Fruit fly (Drosophila melanogaster): Measurements from ENCODE around the gene Elp4.
A peak's percentile ranks its signal among the peaks of the same experiment; 100 is the strongest.

Gene Elp4

DNA sequence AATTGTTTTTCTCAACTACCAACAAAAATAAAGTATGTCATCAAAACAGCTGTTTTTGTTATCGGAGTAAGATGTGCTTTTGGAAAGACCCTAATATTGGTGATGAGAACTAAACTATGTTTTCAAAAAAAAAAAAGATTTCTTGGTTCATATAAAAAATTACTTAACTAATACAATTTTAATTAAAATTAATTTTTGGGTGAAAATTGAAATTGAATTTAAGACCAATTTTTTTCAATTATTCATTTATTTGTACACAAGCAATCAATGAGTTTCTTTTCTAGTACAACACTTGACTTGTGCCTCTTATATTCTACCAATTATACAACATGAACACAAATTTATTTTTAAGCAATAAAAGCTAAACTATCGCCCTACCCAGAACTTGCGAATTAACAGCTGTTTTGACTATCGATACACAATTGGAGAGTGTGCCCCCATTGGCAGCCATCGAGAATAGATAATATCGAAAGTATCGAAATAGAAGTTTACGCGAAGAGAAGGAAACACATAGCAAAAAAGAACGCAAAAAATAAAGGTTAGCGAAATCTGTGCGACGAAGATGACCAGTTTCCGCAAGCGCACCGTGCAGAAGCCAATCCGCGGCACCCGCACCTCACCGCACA lies at the start of gene Elp4, which contains the start of gene Vps52:
Gene Elp4, plus strand, starts transcription at position 292 of the 626 bp plus-strand sequence.
Gene Vps52, minus strand, starts transcription at position 51 of the 626 bp plus-strand sequence.
- TF ChIP-seq noc (tag; optimal IDR thresholded peaks at IDR 0.05), result peak; percentile 75

DNA sequence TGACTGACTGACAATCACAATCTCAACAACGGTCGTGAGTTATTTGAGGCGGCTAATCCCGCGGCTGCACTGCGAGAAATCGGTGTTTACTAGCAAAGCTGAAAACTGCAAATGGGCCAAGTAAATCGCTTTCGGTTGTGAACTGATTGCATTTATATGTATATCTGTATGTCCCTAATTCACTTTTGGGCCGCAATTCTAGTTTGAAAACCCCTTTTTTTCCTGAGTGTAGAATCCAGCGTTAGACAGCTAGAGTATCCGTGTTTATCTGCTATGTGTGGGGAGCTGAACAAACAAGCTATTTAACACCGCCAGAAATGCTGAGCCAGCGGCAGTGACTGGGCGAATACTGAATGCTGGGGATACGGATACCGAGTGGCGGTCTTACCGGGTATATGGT lies 47.2 kb upstream of the Elp4 start:
- peak; percentile 48 for TF ChIP-seq noc (tag; optimal IDR thresholded peaks at IDR 0.05)

dm6 chr2L:5478273-5478672 lies 45.7 kb upstream of the Elp4 start:
- no peak for TF ChIP-seq noc (tag; optimal IDR thresholded peaks at IDR 0.05)

DNA sequence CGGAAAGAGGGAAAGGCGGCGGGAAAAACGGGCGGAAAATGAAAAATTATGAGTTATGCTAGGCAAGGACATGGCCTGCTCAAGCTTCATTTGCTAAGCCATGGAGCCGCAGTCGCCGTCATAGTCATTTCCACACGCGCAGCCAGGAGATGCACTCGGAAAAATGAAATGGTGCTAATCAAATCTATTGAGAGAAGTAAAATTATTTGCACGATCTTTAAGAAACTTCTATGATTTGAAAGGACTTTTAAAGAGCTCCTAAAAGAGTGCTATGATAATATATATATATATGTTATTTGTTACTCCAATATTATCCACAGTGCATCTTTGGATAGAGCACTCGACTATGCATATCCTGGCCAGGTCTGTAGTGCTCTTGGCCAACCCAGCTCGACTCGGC lies 44.8 kb upstream of the Elp4 start:
- no peak for TF ChIP-seq noc (tag; optimal IDR thresholded peaks at IDR 0.05)

- TF ChIP-seq noc (tag; optimal IDR thresholded peaks at IDR 0.05), result no peak
Observed at dm6 chr2L:5479971-5480370, 44.0 kb upstream of the Elp4 start.

DNA sequence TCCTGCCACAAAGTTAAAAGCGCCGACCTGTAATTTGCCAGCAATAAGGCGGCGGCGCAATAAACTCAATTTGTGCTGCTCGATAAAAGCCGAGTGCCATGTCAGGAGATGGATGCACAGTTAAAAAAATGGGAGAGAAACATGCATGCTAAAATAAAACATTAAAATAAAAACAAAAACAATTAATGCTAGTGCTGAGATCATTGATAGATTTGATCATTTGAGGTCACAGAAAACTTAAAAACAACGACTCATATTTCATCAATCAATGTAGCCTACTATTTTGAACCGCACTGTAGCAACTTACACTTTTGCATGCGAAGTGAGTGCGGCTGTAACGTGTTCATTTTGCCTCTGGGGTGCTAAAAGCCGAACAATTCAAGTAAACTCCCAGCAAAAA lies 40.8 kb upstream of the Elp4 start:
- TF ChIP-seq noc (tag; optimal IDR thresholded peaks at IDR 0.05), result no peak

DNA sequence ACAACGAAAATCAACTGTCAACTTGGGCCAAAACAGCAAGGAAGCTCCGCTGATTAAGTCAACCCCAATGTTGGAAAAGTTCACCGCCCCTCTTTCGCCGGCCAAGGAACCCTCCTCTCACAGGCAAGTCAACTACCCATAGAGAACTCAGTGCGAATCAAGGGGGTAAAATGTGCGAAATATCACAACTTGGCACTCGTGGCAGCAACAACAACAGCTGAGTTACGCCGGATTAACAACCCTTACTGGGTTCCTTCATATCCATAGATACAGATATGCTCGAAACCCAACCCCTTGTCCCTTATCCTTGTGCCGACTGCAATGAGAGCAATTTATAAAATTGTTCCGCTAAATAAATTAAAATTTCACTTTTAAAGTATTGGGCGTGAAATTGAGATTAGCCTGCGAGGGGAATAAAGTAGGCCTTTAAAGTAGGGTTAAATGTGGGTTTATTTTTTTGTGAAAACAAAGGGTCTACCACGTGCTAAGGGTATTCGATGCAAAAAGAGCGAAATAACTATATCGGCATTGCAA lies 34.8 kb upstream of the Elp4 start:
- TF ChIP-seq noc (tag; optimal IDR thresholded peaks at IDR 0.05), result no peak

- TF ChIP-seq noc (tag; optimal IDR thresholded peaks at IDR 0.05), result no peak
Observed at dm6 chr2L:5489757-5490359, 34.1 kb upstream of the Elp4 start.

- TF ChIP-seq noc (tag; optimal IDR thresholded peaks at IDR 0.05), result no peak
Observed at dm6 chr2L:5491220-5491619, 32.7 kb upstream of the Elp4 start.

DNA sequence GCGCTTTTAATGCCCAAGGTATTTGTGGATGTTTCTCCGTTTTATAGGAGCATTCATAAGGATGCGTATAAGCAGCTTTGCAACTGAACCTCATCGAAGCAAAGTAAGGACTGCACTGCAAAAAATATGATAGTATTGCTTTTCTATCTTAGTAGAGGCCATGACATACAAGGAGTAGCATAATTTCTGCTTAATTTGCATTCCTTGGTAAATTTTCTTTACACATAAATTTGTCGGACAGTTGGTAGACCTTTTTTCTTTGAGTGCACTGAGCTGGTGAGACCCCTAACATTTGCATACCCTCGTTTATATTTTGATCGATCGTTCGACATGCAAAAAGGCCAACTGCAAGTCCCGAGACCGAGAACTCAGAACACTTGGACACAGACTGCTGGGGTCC lies 31.0 kb upstream of the Elp4 start:
- TF ChIP-seq noc (tag; optimal IDR thresholded peaks at IDR 0.05), result no peak

dm6 chr2L:5493907-5494404 lies 30.0 kb upstream of the Elp4 start:
- TF ChIP-seq noc (tag; optimal IDR thresholded peaks at IDR 0.05), result no peak

DNA sequence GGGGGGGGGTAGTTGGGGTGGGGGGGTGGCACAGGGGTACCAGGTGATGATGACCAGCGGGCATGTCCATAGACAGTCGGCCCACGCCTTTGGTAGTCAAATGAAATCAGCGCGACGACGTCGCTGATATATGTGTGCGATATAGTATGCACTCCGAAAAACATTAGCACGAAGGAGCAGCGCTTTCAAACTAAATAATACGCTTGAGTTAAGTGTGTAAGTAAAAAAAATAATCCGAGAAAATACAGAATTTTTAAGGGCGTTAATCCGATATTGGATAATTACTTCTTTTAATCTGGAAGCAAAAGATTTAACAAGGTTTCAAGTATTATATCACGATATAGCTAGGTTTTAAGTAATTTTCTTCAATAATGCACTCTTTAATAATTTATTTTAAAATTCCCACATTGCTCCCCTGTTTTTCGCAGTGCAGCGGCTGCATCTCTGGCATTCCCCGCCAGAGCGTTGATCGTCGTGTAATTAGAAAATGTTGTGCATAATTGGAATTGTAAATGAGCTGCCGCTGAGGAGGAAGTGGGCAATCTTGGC lies 29.1 kb upstream of the Elp4 start:
- TF ChIP-seq noc (tag; optimal IDR thresholded peaks at IDR 0.05), result no peak

DNA sequence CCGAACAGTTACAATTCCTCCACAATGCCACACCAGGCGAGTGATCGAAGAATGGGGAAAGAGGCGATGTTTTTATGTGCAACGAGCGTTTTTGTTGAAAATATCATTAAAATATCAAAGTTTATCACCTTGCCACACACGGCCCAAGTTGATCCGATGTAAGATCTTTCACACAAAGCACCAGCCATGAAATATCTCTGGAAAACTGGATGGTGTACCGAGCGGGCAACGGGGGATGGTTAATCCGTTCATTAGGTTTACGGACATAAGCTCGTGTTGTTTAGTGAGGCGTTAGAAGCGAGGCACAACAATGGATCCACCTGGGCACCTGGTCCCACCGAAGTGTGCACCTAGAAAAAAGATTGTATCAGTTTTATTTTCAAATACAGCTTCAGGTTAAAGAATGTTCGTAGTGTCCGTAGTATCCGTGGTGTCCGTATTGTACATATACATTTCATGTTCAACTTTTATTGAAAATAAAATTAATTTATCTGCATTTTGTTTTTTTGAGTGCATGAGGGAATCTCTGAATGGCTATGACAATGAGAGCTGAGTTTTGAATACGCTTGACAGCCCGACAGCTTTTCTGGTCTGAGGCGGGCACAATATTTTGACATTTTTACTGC lies 27.4 kb upstream of the Elp4 start:
- no peak for TF ChIP-seq noc (tag; optimal IDR thresholded peaks at IDR 0.05)

DNA sequence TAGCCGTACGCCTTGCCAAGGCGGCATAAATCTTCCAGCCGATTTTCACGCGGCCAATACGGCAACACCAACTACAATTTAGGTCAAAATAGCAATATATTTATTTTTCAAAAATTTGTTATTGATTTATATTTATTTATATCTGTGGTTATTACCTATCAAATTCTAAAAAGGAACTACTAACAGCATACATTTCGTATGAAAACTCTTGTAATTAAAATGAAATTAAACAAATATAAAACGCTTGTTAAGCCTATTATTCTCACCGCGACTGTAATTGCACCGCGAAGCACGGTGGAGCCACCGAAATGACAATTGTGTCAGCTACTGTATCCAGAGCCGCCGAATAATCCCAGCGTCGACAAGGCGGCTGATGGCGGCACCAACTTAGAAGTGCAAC lies 24.5 kb upstream of the Elp4 start:
- TF ChIP-seq noc (tag; optimal IDR thresholded peaks at IDR 0.05), result no peak

- no peak for TF ChIP-seq noc (tag; optimal IDR thresholded peaks at IDR 0.05)
Observed at dm6 chr2L:5501335-5501734, 22.6 kb upstream of the Elp4 start.

DNA sequence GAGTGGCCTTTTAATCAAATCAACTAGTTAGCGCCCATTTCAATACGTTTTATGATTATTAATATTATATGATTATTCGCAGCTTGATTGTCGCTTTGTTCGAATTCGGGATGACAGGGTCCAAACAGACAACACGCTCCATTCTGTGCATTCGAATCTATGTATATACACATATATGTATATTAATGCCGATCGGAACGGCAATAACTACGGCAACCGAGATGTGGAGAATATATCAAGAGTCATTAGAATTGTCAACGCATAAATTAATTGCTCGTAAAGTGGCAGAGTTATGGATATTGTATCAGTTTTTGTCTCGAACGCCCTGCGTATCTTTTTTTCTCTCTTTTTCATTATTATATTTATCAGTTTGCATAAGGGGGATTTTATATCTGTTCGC lies 21.1 kb upstream of the Elp4 start:
- no peak for TF ChIP-seq noc (tag; optimal IDR thresholded peaks at IDR 0.05)

dm6 chr2L:5505130-5505529 lies 18.8 kb upstream of the Elp4 start:
- no peak for TF ChIP-seq noc (tag; optimal IDR thresholded peaks at IDR 0.05)

All from whole organism, larva.